Fruit fly (Drosophila melanogaster): Measurements from ENCODE around the gene CG14265.
A peak's percentile ranks its signal among the peaks of the same experiment; 100 is the strongest.

Gene CG14265

dm6 chrX:3205887-3206794 is 30.3 kb downstream of the CG14265 start:
- TF ChIP-seq CG7045 (GFP tag; optimal IDR thresholded peaks at IDR 0.05) (peak; percentile 6), CG14711 (tag; optimal IDR thresholded peaks at IDR 0.05) (peak; percentile 29), CG7101 (tag; optimal IDR thresholded peaks at IDR 0.05) (peak; percentile 15), Mnt (GFP tag; optimal IDR thresholded peaks at IDR 0.05) (no peak), CG5204 (GFP tag; optimal IDR thresholded peaks at IDR 0.05) (peak; percentile 11)

dm6 chrX:3193774-3194173 is 42.7 kb downstream of the CG14265 start:
- TF ChIP-seq tj (GFP tag; optimal IDR thresholded peaks at IDR 0.05) (no peak), CG14711 (tag; optimal IDR thresholded peaks at IDR 0.05) (no peak)

dm6 chrX:3192301-3192700 is 44.2 kb downstream of the CG14265 start:
- TF ChIP-seq cic (GFP tag; optimal IDR thresholded peaks at IDR 0.05) (no peak), CG5204 (GFP tag; optimal IDR thresholded peaks at IDR 0.05) (no peak), pad (GFP tag; optimal IDR thresholded peaks at IDR 0.05) (no peak), Crg-1 (GFP tag; optimal IDR thresholded peaks at IDR 0.05) (no peak), kay (GFP tag; ENCODE audit: borderline replicate concordance) (no peak), CG1620 (GFP tag; optimal IDR thresholded peaks at IDR 0.05) (no peak), CG14711 (tag; optimal IDR thresholded peaks at IDR 0.05) (no peak), ovo (GFP tag; optimal IDR thresholded peaks at IDR 0.05) (no peak), cnc (optimal IDR thresholded peaks at IDR 0.05) (no peak), Mnt (GFP tag; optimal IDR thresholded peaks at IDR 0.05) (no peak)

dm6 chrX:3190837-3191458 is 45.5 kb downstream of the CG14265 start:
- TF ChIP-seq Hr96 (GFP tag; optimal IDR thresholded peaks at IDR 0.05) (no peak), CG12768 (GFP tag; optimal IDR thresholded peaks at IDR 0.05) (no peak), pad (GFP tag; optimal IDR thresholded peaks at IDR 0.05) (no peak), CG5204 (GFP tag; optimal IDR thresholded peaks at IDR 0.05) (no peak), kay (GFP tag; ENCODE audit: borderline replicate concordance) (no peak), cic (GFP tag; optimal IDR thresholded peaks at IDR 0.05) (no peak), tj (GFP tag; optimal IDR thresholded peaks at IDR 0.05) (peak; percentile 16), CG11617 (GFP tag; optimal IDR thresholded peaks at IDR 0.05) (no peak)

- TF ChIP-seq ovo (GFP tag; optimal IDR thresholded peaks at IDR 0.05) (no peak), CG33017 (tag; optimal IDR thresholded peaks at IDR 0.05) (no peak), Clk (GFP tag; optimal IDR thresholded peaks at IDR 0.05) (no peak), CG14711 (tag; optimal IDR thresholded peaks at IDR 0.05) (no peak), CG7045 (GFP tag; optimal IDR thresholded peaks at IDR 0.05) (no peak)
Observed at dm6 chrX:3189723-3190122, 46.8 kb downstream of the CG14265 start.

- TF ChIP-seq kay (GFP tag; ENCODE audit: borderline replicate concordance) (peak; percentile 62), Hr96 (GFP tag; optimal IDR thresholded peaks at IDR 0.05) (no peak)
Observed at dm6 chrX:3189155-3189554, 47.3 kb downstream of the CG14265 start.

dm6 chrX:3188419-3188818 is 48.1 kb downstream of the CG14265 start:
- TF ChIP-seq CG7101 (tag; optimal IDR thresholded peaks at IDR 0.05) (peak; percentile 18), Mnt (GFP tag; optimal IDR thresholded peaks at IDR 0.05) (no peak), CG5204 (GFP tag; optimal IDR thresholded peaks at IDR 0.05) (no peak), pad (GFP tag; optimal IDR thresholded peaks at IDR 0.05) (peak; percentile 39), ovo (GFP tag; optimal IDR thresholded peaks at IDR 0.05) (peak; percentile 27), Hr96 (GFP tag; optimal IDR thresholded peaks at IDR 0.05) (no peak), cic (GFP tag; optimal IDR thresholded peaks at IDR 0.05) (no peak)

- TF ChIP-seq cnc (optimal IDR thresholded peaks at IDR 0.05), result no peak
- no peak for TF ChIP-seq ovo (GFP tag; optimal IDR thresholded peaks at IDR 0.05)
- TF ChIP-seq tj (GFP tag; optimal IDR thresholded peaks at IDR 0.05), result peak; percentile 8
Observed at dm6 chrX:3187593-3187992, 48.9 kb downstream of the CG14265 start.

DNA sequence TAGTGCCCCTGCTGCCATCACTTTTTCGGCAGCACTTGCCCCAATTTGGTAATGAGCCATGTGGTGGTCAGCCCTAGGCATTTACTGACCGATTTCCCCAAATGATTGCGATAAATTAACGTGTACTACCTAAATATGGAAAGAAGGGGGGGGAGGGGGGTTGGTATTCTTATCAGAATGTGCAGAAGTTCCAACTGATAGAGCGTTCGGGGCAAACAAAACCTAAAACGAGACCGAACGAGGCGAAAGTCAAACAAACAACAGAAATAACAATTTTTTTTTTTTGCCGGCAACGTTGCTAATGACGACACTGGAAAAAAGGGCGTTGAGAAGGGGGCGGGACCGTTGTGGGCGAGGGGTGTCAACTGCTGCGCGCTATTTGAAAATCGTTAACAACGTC is 49.9 kb downstream of the CG14265 start:
- TF ChIP-seq CG7045 (GFP tag; optimal IDR thresholded peaks at IDR 0.05), result no peak
- peak; percentile 15 for TF ChIP-seq cic (GFP tag; optimal IDR thresholded peaks at IDR 0.05)
- TF ChIP-seq CG7101 (tag; optimal IDR thresholded peaks at IDR 0.05), result peak; percentile 5
